Worm (Caenorhabditis elegans): ENCODE results near the gene irk-2.

The irk-2 gene

ce11 chrX:691613-692012, 22.7 kb downstream of the irk-2 start, which contains the start of gene ncam-1:
Gene ncam-1 (plus strand): TSS chrX:691913.
- TF ChIP-seq fos-1 (tag; optimal IDR thresholded peaks at IDR 0.05) = no peak
- no peak for TF ChIP-seq R02D3.7 (tag; optimal IDR thresholded peaks at IDR 0.05)
- TF ChIP-seq lin-11 (tag; optimal IDR thresholded peaks at IDR 0.05) = no peak
- no peak for TF ChIP-seq unc-39 (tag; optimal IDR thresholded peaks at IDR 0.05)
- TF ChIP-seq dmd-4 (tag; optimal IDR thresholded peaks at IDR 0.05) = no peak
- no peak for TF ChIP-seq elt-3 (tag; optimal IDR thresholded peaks at IDR 0.05)
- no peak for TF ChIP-seq peb-1 (tag; optimal IDR thresholded peaks at IDR 0.05)
- TF ChIP-seq mab-5 (tag; optimal IDR thresholded peaks at IDR 0.05) = no peak

ce11 chrX:688602-689001, 25.7 kb downstream of the irk-2 start:
- TF ChIP-seq nhr-10 (tag; optimal IDR thresholded peaks at IDR 0.05) (no peak), snpc-4 (tag; optimal IDR thresholded peaks at IDR 0.05) (no peak), zag-1 (tag; optimal IDR thresholded peaks at IDR 0.05) (no peak), sma-9 (GFP tag; optimal IDR thresholded peaks at IDR 0.05) (no peak), sma-9 (tag; optimal IDR thresholded peaks at IDR 0.05) (no peak), nhr-25 (tag; optimal IDR thresholded peaks at IDR 0.05) (no peak), mdl-1 (tag; optimal IDR thresholded peaks at IDR 0.05) (no peak), nhr-23 (tag; optimal IDR thresholded peaks at IDR 0.05) (no peak), elt-3 (tag; optimal IDR thresholded peaks at IDR 0.05) (no peak), mab-5 (tag; optimal IDR thresholded peaks at IDR 0.05) (no peak), nhr-237 (tag; optimal IDR thresholded peaks at IDR 0.05) (no peak), sem-4 (tag; optimal IDR thresholded peaks at IDR 0.05) (no peak), lin-13 (GFP tag; optimal IDR thresholded peaks at IDR 0.05) (no peak), C34F6.9 (tag; optimal IDR thresholded peaks at IDR 0.05) (no peak), aly-2 (tag; optimal IDR thresholded peaks at IDR 0.05) (no peak)

ce11 chrX:682691-683090, 31.6 kb downstream of the irk-2 start, which contains the start of gene Y9C12A.1:
Gene Y9C12A.1 (minus strand): TSS chrX:682791.
- TF ChIP-seq lin-13 (GFP tag; optimal IDR thresholded peaks at IDR 0.05) = no peak

ce11 chrX:681413-681812, 32.9 kb downstream of the irk-2 start:
- TF ChIP-seq aly-2 (tag; optimal IDR thresholded peaks at IDR 0.05) (no peak), nhr-237 (tag; optimal IDR thresholded peaks at IDR 0.05) (no peak), nhr-25 (tag; optimal IDR thresholded peaks at IDR 0.05) (no peak), C34F6.9 (tag; optimal IDR thresholded peaks at IDR 0.05) (no peak), snpc-4 (tag; optimal IDR thresholded peaks at IDR 0.05) (peak; percentile 25)

ce11 chrX:680920-681319, 33.4 kb downstream of the irk-2 start, which contains the start of gene T19D7.7:
Gene T19D7.7 (minus strand): TSS chrX:681020.
- no peak for TF ChIP-seq nhr-6 (tag; optimal IDR thresholded peaks at IDR 0.05)
- no peak for TF ChIP-seq elt-1 (tag; optimal IDR thresholded peaks at IDR 0.05)
- TF ChIP-seq ceh-82 (tag; optimal IDR thresholded peaks at IDR 0.05) = no peak
- no peak for TF ChIP-seq ztf-4 (tag; optimal IDR thresholded peaks at IDR 0.05)
- TF ChIP-seq nhr-12 (tag; optimal IDR thresholded peaks at IDR 0.05) = no peak
- TF ChIP-seq sem-4 (tag; optimal IDR thresholded peaks at IDR 0.05) = no peak
- TF ChIP-seq nhr-77 (tag; optimal IDR thresholded peaks at IDR 0.05) = no peak
- no peak for TF ChIP-seq peb-1 (tag; optimal IDR thresholded peaks at IDR 0.05)
- TF ChIP-seq mdl-1 (tag; optimal IDR thresholded peaks at IDR 0.05) = no peak
- TF ChIP-seq nhr-11 (tag; optimal IDR thresholded peaks at IDR 0.05) = no peak
- TF ChIP-seq lin-11 (tag; optimal IDR thresholded peaks at IDR 0.05) = no peak
- no peak for TF ChIP-seq elt-3 (tag; optimal IDR thresholded peaks at IDR 0.05)
- TF ChIP-seq ceh-16 (tag; optimal IDR thresholded peaks at IDR 0.05) = no peak

ce11 chrX:671807-672206, 42.5 kb downstream of the irk-2 start, which contains the start of gene lgc-32:
Gene lgc-32 (plus strand): TSS chrX:672107.
- TF ChIP-seq nhr-129 (tag; optimal IDR thresholded peaks at IDR 0.05) (no peak), unc-55 (GFP tag; optimal IDR thresholded peaks at IDR 0.05) (no peak), ceh-82 (tag; optimal IDR thresholded peaks at IDR 0.05) (no peak), elt-1 (tag; optimal IDR thresholded peaks at IDR 0.05) (no peak)

ce11 chrX:670603-671002, 43.7 kb downstream of the irk-2 start, which contains the start of gene T19D7.6:
Gene T19D7.6 (minus strand): TSS chrX:670800.
- TF ChIP-seq fos-1 (tag; optimal IDR thresholded peaks at IDR 0.05) = peak; percentile 54
- TF ChIP-seq C34F6.9 (tag; optimal IDR thresholded peaks at IDR 0.05) = no peak
